Fruit fly (Drosophila melanogaster) whole organism, adult: ENCODE data around the gene Manf.

Experiments
- CG11617 ChIP-seq: fragments of 200-800 bp; sonication (Bioruptor generic); optimal IDR thresholded peaks from 2 replicates; lab custom pipeline; 2017; ENCODE audit warnings: mild to moderate bottlenecking, missing biosample characterization, missing genetic modification reagents, missing genetic modification characterization
- CG14711 ChIP-seq: fragments of 200-800 bp; sonication (Bioruptor generic); optimal IDR thresholded peaks from 2 replicates; lab custom pipeline; 2018; ENCODE audit warnings: missing biosample characterization, mild to moderate bottlenecking, missing genetic modification characterization, moderate library complexity
- CG1620 ChIP-seq: fragments of 200-800 bp; sonication (Bioruptor generic); optimal IDR thresholded peaks from 2 replicates; lab custom pipeline; 2016; ENCODE audit warnings: missing biosample characterization, missing genetic modification characterization
- CG7101 ChIP-seq: fragments of 200-800 bp; sonication (Bioruptor generic); optimal IDR thresholded peaks from 2 replicates; lab custom pipeline; 2018; ENCODE audit warnings: missing biosample characterization, mild to moderate bottlenecking, missing genetic modification characterization, moderate library complexity
- Clk ChIP-seq: fragments of 200-800 bp; sonication (Bioruptor generic); optimal IDR thresholded peaks from 2 replicates; lab custom pipeline; 2017; ENCODE audit warnings: missing biosample characterization, missing genetic modification characterization
- Hr96 ChIP-seq: fragments of 200-800 bp; sonication (Bioruptor generic); optimal IDR thresholded peaks from 2 replicates; lab custom pipeline; 2016; ENCODE audit warnings: missing biosample characterization, missing genetic modification characterization
- Mnt ChIP-seq: fragments of 200-800 bp; sonication (Bioruptor generic); optimal IDR thresholded peaks from 2 replicates; lab custom pipeline; 2016; ENCODE audit warnings: missing biosample characterization, mild to moderate bottlenecking, missing genetic modification characterization
- bab1 ChIP-seq: fragments of 200-800 bp; sonication (Bioruptor generic); optimal IDR thresholded peaks from 3 replicates; lab custom pipeline; 2019; ENCODE audit warnings: missing biosample characterization, mild to moderate bottlenecking, missing genetic modification characterization, moderate library complexity
- cnc ChIP-seq, 2 experiments: fragments of >200 bp; optimal IDR thresholded peaks; 2 replicates each; lab custom pipeline; 2017
- tj ChIP-seq: fragments of 200-800 bp; sonication (Bioruptor generic); optimal IDR thresholded peaks from 3 replicates; lab custom pipeline; 2017; ENCODE audit warnings: missing biosample characterization, mild to moderate bottlenecking, missing genetic modification characterization, moderate library complexity
- toe ChIP-seq: fragments of 200-800 bp; sonication (Bioruptor generic); optimal IDR thresholded peaks from 2 replicates; lab custom pipeline; 2016; ENCODE audit warnings: missing biosample characterization, missing genetic modification characterization

- no peak for TF ChIP-seq cnc (optimal IDR thresholded peaks at IDR 0.05; lab: Kevin White, UChicago)
- TF ChIP-seq CG14711 (tag; lab: Kevin White, UChicago): no peak
- no peak for TF ChIP-seq CG11617 (GFP tag; lab: Kevin White, UChicago)
- no peak for TF ChIP-seq bab1 (GFP tag; lab: Kevin White, UChicago)
- no peak for TF ChIP-seq toe (GFP tag; lab: Kevin White, UChicago)
- TF ChIP-seq Mnt: no peak
- no peak for TF ChIP-seq tj (GFP tag; lab: Kevin White, UChicago)
- TF ChIP-seq CG7101 (tag; lab: Kevin White, UChicago): no peak
- no peak for TF ChIP-seq Clk (GFP tag; lab: Kevin White, UChicago)
- TF ChIP-seq Hr96 (GFP tag; lab: Kevin White, UChicago): no peak
- TF ChIP-seq CG1620 (GFP tag; lab: Kevin White, UChicago): no peak
Measured at dm6 chr3R:16351044-16351443, 1.8 kb downstream of the Manf start.
